Worm (Caenorhabditis elegans) whole organism, L1 larva: ENCODE results near the gene chat-1.

Source experiments
- F16B12.6 ChIP-seq: fragments of 150-350 bp; optimal IDR thresholded peaks from 2 replicates; lab custom pipeline; 2014; ENCODE audit warnings: missing biosample characterization, missing genetic modification characterization
- Y116A8C.19 ChIP-seq: sonication (generic microtip); optimal IDR thresholded peaks from 2 replicates; lab custom pipeline; 2016; ENCODE audit warnings: missing compliant biosample characterization, missing genetic modification characterization, borderline replicate concordance
- alr-1 ChIP-seq: fragments of 200-800 bp; sonication (Bioruptor generic); optimal IDR thresholded peaks from 2 replicates; lab custom pipeline; 2018; ENCODE audit warnings: borderline replicate concordance, mild to moderate bottlenecking, missing genetic modification characterization, missing compliant biosample characterization
- aly-2 ChIP-seq: fragments of 150-350 bp; optimal IDR thresholded peaks from 2 replicates; lab custom pipeline; 2014; ENCODE audit warnings: missing biosample characterization, missing genetic modification characterization
- ceh-63 ChIP-seq: fragments of 200-800 bp; sonication (Bioruptor generic); optimal IDR thresholded peaks from 2 replicates; lab custom pipeline; 2018; ENCODE audit warnings: mild to moderate bottlenecking, missing genetic modification characterization, missing compliant biosample characterization
- ceh-82 ChIP-seq, 3 experiments: fragments of 150-350 bp in 1 of 3; sonication (generic microtip) in 2 of 3; optimal IDR thresholded peaks; 2 replicates each; lab custom pipeline; 2014 to 2017; ENCODE audit warnings: missing biosample characterization in 3 of 3, missing genetic modification characterization in 3 of 3
- ceh-88 ChIP-seq: fragments of 200-800 bp; sonication (Bioruptor generic); IDR thresholded peaks from 2 replicates; pipeline ENCODE4 v1.3.6; 2022; ENCODE audit warnings: missing genetic modification characterization, missing compliant biosample characterization
- ces-1 ChIP-seq: fragments of 150-350 bp; optimal IDR thresholded peaks from 2 replicates; lab custom pipeline; 2014; ENCODE audit warnings: missing biosample characterization, missing genetic modification reagents, missing genetic modification characterization
- efl-3 ChIP-seq: fragments of 200-800 bp; sonication (Bioruptor generic); optimal IDR thresholded peaks from 2 replicates; lab custom pipeline; 2018; ENCODE audit warnings: mild to moderate bottlenecking, missing genetic modification characterization, missing compliant biosample characterization
- egl-27 ChIP-seq, 2 experiments: fragments of 150-350 bp in 1 of 2; sonication (generic microtip); optimal IDR thresholded peaks; 3 replicates each; lab custom pipeline; 2017 to 2018; ENCODE audit warnings: missing biosample characterization in 2 of 2, missing genetic modification characterization in 2 of 2, missing genetic modification reagents in 2 of 2
- elt-2 ChIP-seq: sonication (generic microtip); optimal IDR thresholded peaks from 2 replicates; lab custom pipeline; 2016; ENCODE audit warnings: missing genetic modification characterization, mild to moderate bottlenecking, inconsistent platforms, missing compliant biosample characterization, missing genetic modification reagents
- ets-5 ChIP-seq: fragments of 200-800 bp; sonication (Bioruptor generic); IDR thresholded peaks from 2 replicates; pipeline ENCODE4 v1.3.6; 2022; ENCODE audit warnings: missing genetic modification characterization, missing compliant biosample characterization
- fkh-10 ChIP-seq: sonication (generic microtip); optimal IDR thresholded peaks from 2 replicates; lab custom pipeline; 2017; ENCODE audit warnings: missing biosample characterization, missing genetic modification reagents, missing genetic modification characterization
- fkh-8 ChIP-seq: sonication (generic microtip); optimal IDR thresholded peaks from 2 replicates; lab custom pipeline; 2016; ENCODE audit warnings: mild to moderate bottlenecking, missing genetic modification characterization, missing compliant biosample characterization
- grh-1 ChIP-seq: fragments of 200-800 bp; sonication (Bioruptor generic); IDR thresholded peaks from 2 replicates; pipeline ENCODE4 v1.3.6; 2022; ENCODE audit warnings: missing genetic modification reagents, missing genetic modification characterization, missing compliant biosample characterization
- hpl-2 ChIP-seq: fragments of 150-350 bp; optimal IDR thresholded peaks from 2 replicates; lab custom pipeline; 2014; ENCODE audit warnings: missing biosample characterization, missing genetic modification reagents, missing genetic modification characterization
- jun-1 ChIP-seq: fragments of 150-350 bp; optimal IDR thresholded peaks from 2 replicates; lab custom pipeline; 2014; ENCODE audit warnings: missing biosample characterization, missing genetic modification reagents, missing genetic modification characterization
- lin-14 ChIP-seq: fragments of 200-800 bp; sonication (Bioruptor generic); optimal IDR thresholded peaks from 2 replicates; lab custom pipeline; 2018; ENCODE audit warnings: mild to moderate bottlenecking, missing genetic modification characterization, moderate library complexity, missing compliant biosample characterization
- lin-15B ChIP-seq: fragments of 150-350 bp; sonication (generic microtip); optimal IDR thresholded peaks from 3 replicates; lab custom pipeline; 2014; ENCODE audit warnings: missing biosample characterization, missing genetic modification characterization
- lin-39 ChIP-seq: fragments of 150-350 bp; optimal IDR thresholded peaks from 2 replicates; lab custom pipeline; 2014; ENCODE audit warnings: missing biosample characterization, missing genetic modification reagents, missing genetic modification characterization
- lir-3 ChIP-seq: sonication (generic microtip); optimal IDR thresholded peaks from 2 replicates; lab custom pipeline; 2016; ENCODE audit warnings: mild to moderate bottlenecking, missing genetic modification characterization, moderate library complexity, missing compliant biosample characterization; ENCODE audit not compliant: poor library complexity
- mab-9 ChIP-seq: fragments of 200-800 bp; sonication (Bioruptor generic); IDR thresholded peaks from 2 replicates; pipeline ENCODE4 v1.3.6; 2022; ENCODE audit warnings: missing genetic modification reagents, missing genetic modification characterization, missing compliant biosample characterization
- mdl-1 ChIP-seq, 2 experiments: fragments of 150-350 bp; optimal IDR thresholded peaks; 2 replicates each; lab custom pipeline; 2014 to 2017; ENCODE audit warnings: missing biosample characterization in 2 of 2, missing genetic modification characterization in 2 of 2, inconsistent platforms in 1 of 2
- mef-2 ChIP-seq: fragments of 150-350 bp; optimal IDR thresholded peaks from 2 replicates; lab custom pipeline; 2014; ENCODE audit warnings: missing biosample characterization, missing genetic modification characterization
- mep-1 ChIP-seq: fragments of 150-350 bp; optimal IDR thresholded peaks from 2 replicates; lab custom pipeline; 2014; ENCODE audit warnings: missing biosample characterization, missing genetic modification characterization
- nhr-11 ChIP-seq: fragments of 150-350 bp; optimal IDR thresholded peaks from 2 replicates; lab custom pipeline; 2014; ENCODE audit warnings: missing biosample characterization, missing genetic modification characterization
- nhr-237 ChIP-seq: fragments of 150-350 bp; optimal IDR thresholded peaks from 2 replicates; lab custom pipeline; 2014; ENCODE audit warnings: missing biosample characterization, missing genetic modification characterization
- nhr-28 ChIP-seq: fragments of 150-350 bp; optimal IDR thresholded peaks from 2 replicates; lab custom pipeline; 2014; ENCODE audit warnings: missing biosample characterization, missing genetic modification characterization
- nhr-71 ChIP-seq: sonication (generic microtip); optimal IDR thresholded peaks from 2 replicates; lab custom pipeline; 2016; ENCODE audit warnings: mild to moderate bottlenecking, missing genetic modification characterization, moderate library complexity, missing compliant biosample characterization
- nhr-76 ChIP-seq: sonication (generic microtip); optimal IDR thresholded peaks from 2 replicates; lab custom pipeline; 2017; ENCODE audit warnings: missing biosample characterization, missing genetic modification characterization
- nhr-84 ChIP-seq: sonication (generic microtip); optimal IDR thresholded peaks from 2 replicates; lab custom pipeline; 2017; ENCODE audit warnings: missing biosample characterization, missing genetic modification characterization
- nhr-85 ChIP-seq: sonication (generic microtip); peaks from one replicate; lab custom pipeline; 2016; ENCODE audit warnings: missing genetic modification characterization, inconsistent platforms, missing compliant biosample characterization
- pag-3 ChIP-seq: sonication (generic microtip); optimal IDR thresholded peaks from 2 replicates; lab custom pipeline; 2017; ENCODE audit warnings: missing genetic modification characterization, mild to moderate bottlenecking, missing compliant biosample characterization, antibody characterized with exemption, borderline replicate concordance; ENCODE audit not compliant: insufficient read depth
- pax-3 ChIP-seq: fragments of 200-800 bp; sonication (Bioruptor generic); optimal IDR thresholded peaks from 2 replicates; lab custom pipeline; 2018; ENCODE audit warnings: mild to moderate bottlenecking, missing genetic modification characterization, moderate library complexity, missing compliant biosample characterization
- pqm-1 ChIP-seq: sonication (generic microtip); optimal IDR thresholded peaks from 3 replicates; lab custom pipeline; 2017; ENCODE audit warnings: missing biosample characterization, missing genetic modification characterization
- snpc-4 ChIP-seq: fragments of 150-350 bp; optimal IDR thresholded peaks from 2 replicates; lab custom pipeline; 2014; ENCODE audit warnings: missing biosample characterization, missing genetic modification characterization
- sox-4 ChIP-seq: sonication (generic microtip); optimal IDR thresholded peaks from 2 replicates; lab custom pipeline; 2016; ENCODE audit warnings: missing genetic modification characterization, missing compliant biosample characterization
- swsn-7 ChIP-seq: sonication (generic microtip); optimal IDR thresholded peaks from 2 replicates; lab custom pipeline; 2016; ENCODE audit warnings: missing genetic modification characterization, missing compliant biosample characterization
- unc-130 ChIP-seq: fragments of 150-350 bp; optimal IDR thresholded peaks from 2 replicates; lab custom pipeline; 2017; ENCODE audit warnings: missing biosample characterization, missing genetic modification characterization, inconsistent platforms
- unc-86 ChIP-seq: sonication (generic microtip); optimal IDR thresholded peaks from 2 replicates; lab custom pipeline; 2016; ENCODE audit warnings: missing genetic modification characterization, missing compliant biosample characterization
- unc-98 ChIP-seq: fragments of 200-800 bp; sonication (Bioruptor generic); IDR thresholded peaks from 2 replicates; pipeline ENCODE4 v1.3.6; 2022; ENCODE audit warnings: missing genetic modification characterization, missing compliant biosample characterization
- vab-15 ChIP-seq: sonication (generic microtip); optimal IDR thresholded peaks from 2 replicates; lab custom pipeline; 2017; ENCODE audit warnings: missing genotype, mild to moderate bottlenecking, missing genetic modification characterization, missing compliant biosample characterization
- zag-1 ChIP-seq: fragments of 150-350 bp; optimal IDR thresholded peaks from 2 replicates; lab custom pipeline; 2014; ENCODE audit warnings: missing biosample characterization, missing genetic modification characterization
- zip-4 ChIP-seq: fragments of 200-800 bp; sonication (Bioruptor generic); optimal IDR thresholded peaks from 2 replicates; lab custom pipeline; 2018; ENCODE audit warnings: mild to moderate bottlenecking, missing genetic modification characterization, moderate library complexity, missing compliant biosample characterization
- ztf-11 ChIP-seq, 2 experiments: sonication (generic microtip); optimal IDR thresholded peaks; 2 replicates each; lab custom pipeline; 2016 to 2017; ENCODE audit warnings: missing genetic modification characterization in 2 of 2, missing biosample characterization in 1 of 2, missing compliant biosample characterization in 1 of 2
- ztf-4 ChIP-seq: fragments of 150-350 bp; optimal IDR thresholded peaks from 2 replicates; lab custom pipeline; 2014; ENCODE audit warnings: missing biosample characterization, missing genetic modification characterization

The chat-1 gene

DNA sequence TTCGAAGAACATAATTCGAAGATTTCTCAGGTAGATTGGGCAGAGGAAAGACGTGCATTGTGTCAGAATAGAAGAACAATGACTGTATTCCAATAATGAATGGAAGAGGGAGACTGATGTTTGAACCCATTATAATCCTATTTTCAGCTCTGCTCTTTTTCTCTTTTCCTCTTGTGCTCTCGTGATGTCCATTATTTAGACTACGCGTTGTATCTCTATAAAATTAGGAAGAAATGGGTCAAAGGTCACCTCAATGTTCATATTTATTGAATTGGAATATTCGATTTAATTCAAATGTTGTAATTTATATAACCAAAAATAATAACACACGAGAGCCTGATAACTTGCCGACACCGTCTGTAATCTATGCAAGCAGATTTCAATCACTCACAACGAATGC, 7.9 kb upstream of the chat-1 start, which contains the start of gene fbxb-74:
Gene fbxb-74 (minus strand): TSS at position 101 of the 400 bp plus-strand sequence.
- TF ChIP-seq lin-14 (GFP tag; lab: Kevin White, UChicago), result no peak
- no peak for TF ChIP-seq sox-4 (tag; lab: Kevin White, UChicago)
- TF ChIP-seq jun-1, result no peak
- TF ChIP-seq lin-39 (tag; lab: Kevin White, UChicago), result no peak
- TF ChIP-seq lin-15B (tag; lab: Kevin White, UChicago), result no peak
- TF ChIP-seq nhr-237 (tag; lab: Kevin White, UChicago), result no peak
- TF ChIP-seq nhr-11 (tag; lab: Kevin White, UChicago), result no peak
- TF ChIP-seq, all 84 proteins: peak for 0

DNA sequence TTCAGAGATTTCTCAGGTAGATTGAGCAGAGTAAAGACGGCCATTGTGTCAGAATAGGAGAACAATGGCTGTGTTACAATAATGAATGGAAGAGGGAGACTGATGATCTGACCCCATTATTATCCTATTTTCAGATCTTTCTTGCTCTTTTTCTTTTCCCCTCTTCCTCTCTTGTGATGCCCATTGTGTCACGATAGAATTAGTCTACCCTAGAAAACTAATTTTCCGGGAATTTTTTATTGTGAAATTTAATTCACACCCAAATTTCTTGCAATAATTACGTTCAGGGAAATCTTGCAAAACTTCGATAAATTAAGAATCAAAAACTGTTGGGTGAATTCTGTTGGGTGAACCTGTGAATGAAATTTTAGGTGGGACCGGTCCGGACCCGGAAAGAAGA, 6.1 kb upstream of the chat-1 start, which contains the start of gene fbxb-75:
Gene fbxb-75 (minus strand): TSS at position 101 of the 400 bp plus-strand sequence.
- TF ChIP-seq lin-15B (tag; lab: Kevin White, UChicago), result no peak
- TF ChIP-seq ceh-82 (tag; optimal IDR thresholded peaks at IDR 0.05; lab: Kevin White, UChicago), result no peak
- TF ChIP-seq nhr-85, result no peak
- TF ChIP-seq swsn-7, result no peak
- no peak for TF ChIP-seq aly-2 (tag; lab: Kevin White, UChicago)
- TF ChIP-seq ztf-11 (tag; optimal IDR thresholded peaks at IDR 0.05; lab: Kevin White, UChicago), result no peak
- no peak for TF ChIP-seq unc-98 (GFP tag; lab: Robert Waterston, UW)
- no peak for TF ChIP-seq nhr-76 (tag; lab: Kevin White, UChicago)
- TF ChIP-seq lir-3 (tag; lab: Kevin White, UChicago), result no peak
- no peak for TF ChIP-seq zag-1
- TF ChIP-seq unc-130, result no peak
- TF ChIP-seq ceh-63 (GFP tag; lab: Kevin White, UChicago), result no peak
- TF ChIP-seq nhr-237 (tag; lab: Kevin White, UChicago), result no peak
- no peak for TF ChIP-seq pax-3 (tag; lab: Kevin White, UChicago)
- TF ChIP-seq Y116A8C.19 (tag; lab: Kevin White, UChicago), result no peak
- TF ChIP-seq nhr-28 (tag; lab: Kevin White, UChicago), result no peak
- no peak for TF ChIP-seq mef-2 (tag; lab: Kevin White, UChicago)

DNA sequence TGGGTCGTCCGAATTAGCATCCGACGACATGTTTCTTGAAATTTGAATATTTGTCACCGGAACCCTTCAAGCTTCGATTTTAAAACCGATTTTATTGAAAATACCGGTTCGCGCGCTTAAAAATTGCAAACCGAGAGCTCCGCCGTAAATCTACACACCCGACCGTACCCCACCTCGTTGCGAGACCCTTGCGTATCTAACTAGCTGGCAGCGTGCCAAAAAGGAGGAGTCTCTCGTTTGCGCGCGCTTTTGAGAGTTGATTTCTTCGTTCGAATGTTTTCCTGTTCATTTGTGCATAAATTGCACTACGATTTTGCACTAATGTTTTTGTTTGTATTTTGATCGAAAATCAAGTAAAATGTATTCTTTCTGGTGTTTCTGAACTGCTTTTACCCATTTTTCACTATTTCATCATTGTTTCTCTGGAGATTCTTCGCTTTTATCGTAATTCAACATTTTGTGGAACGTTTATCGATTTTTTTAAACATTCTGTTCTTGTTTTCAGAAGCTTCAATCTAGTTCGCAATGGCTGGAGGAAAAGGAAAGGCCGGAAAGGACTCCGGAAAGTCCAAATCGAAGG, 1.3 kb upstream of the chat-1 start, which contains the start of the genes wapl-1 and htz-1:
Gene wapl-1 (minus strand): TSS at position 30 of the 580 bp plus-strand sequence.
Gene htz-1 (plus strand): TSS at position 506 of the 580 bp plus-strand sequence.
- TF ChIP-seq ztf-4 (tag; lab: Kevin White, UChicago), result peak; percentile 91
- no peak for TF ChIP-seq nhr-76 (tag; lab: Kevin White, UChicago)
- peak; percentile 73 for TF ChIP-seq elt-2 (tag; lab: Kevin White, UChicago)
- TF ChIP-seq ceh-88, result peak; percentile 86
- TF ChIP-seq nhr-85, result peak; percentile 99
- peak; percentile 97 for TF ChIP-seq swsn-7
- TF ChIP-seq grh-1 (GFP tag; lab: Robert Waterston, UW), result peak; percentile 94
- peak in 1 of 2 experiments; percentile 93 for TF ChIP-seq ztf-11 (tag; optimal IDR thresholded peaks at IDR 0.05; lab: Kevin White, UChicago)
- TF ChIP-seq ets-5 (GFP tag; lab: Robert Waterston, UW), result no peak
- TF ChIP-seq hpl-2 (GFP tag; lab: Kevin White, UChicago), result peak; percentile 87
- peak; percentile 44 for TF ChIP-seq efl-3 (GFP tag; lab: Kevin White, UChicago)
- TF ChIP-seq mdl-1 (tag; optimal IDR thresholded peaks at IDR 0.05; lab: Kevin White, UChicago), result peak in 1 of 2 experiments; percentile 94
- TF ChIP-seq zip-4, result peak; percentile 84
- TF ChIP-seq nhr-237 (tag; lab: Kevin White, UChicago), result peak; percentile 92
- TF ChIP-seq nhr-71 (tag; lab: Kevin White, UChicago), result peak; percentile 98
- TF ChIP-seq mep-1 (tag; lab: Kevin White, UChicago), result peak; percentile 97
- no peak for TF ChIP-seq pag-3 (tag; lab: Kevin White, UChicago)
- TF ChIP-seq nhr-84 (tag; lab: Kevin White, UChicago), result no peak
- TF ChIP-seq vab-15 (tag; lab: Kevin White, UChicago), result peak; percentile 88
- TF ChIP-seq unc-86 (tag; lab: Kevin White, UChicago), result peak; percentile 98
- TF ChIP-seq alr-1 (tag; lab: Kevin White, UChicago), result no peak
- peak; percentile 92 for TF ChIP-seq fkh-10 (GFP tag; lab: Kevin White, UChicago)
- peak; percentile 84 for TF ChIP-seq lir-3 (tag; lab: Kevin White, UChicago)
- TF ChIP-seq egl-27 (tag; optimal IDR thresholded peaks at IDR 0.05; lab: Kevin White, UChicago), result peak; percentile 51 to 54
- peak; percentile 95 for TF ChIP-seq jun-1
- TF ChIP-seq mab-9 (GFP tag; lab: Robert Waterston, UW), result peak; percentile 85
- TF ChIP-seq F16B12.6 (tag; lab: Kevin White, UChicago), result peak; percentile 71
- TF ChIP-seq ces-1 (GFP tag; lab: Kevin White, UChicago), result no peak
- peak; percentile 84 for TF ChIP-seq snpc-4 (tag; lab: Kevin White, UChicago)
- TF ChIP-seq fkh-8 (tag; lab: Kevin White, UChicago), result peak; percentile 97
- TF ChIP-seq nhr-11 (tag; lab: Kevin White, UChicago), result peak; percentile 86
- no peak for TF ChIP-seq ceh-63 (GFP tag; lab: Kevin White, UChicago)
- no peak for TF ChIP-seq pqm-1 (tag; lab: Kevin White, UChicago)
